Worm (Caenorhabditis elegans) whole organism, L2 larva: ENCODE results near the gene nhr-126.

Experiments
- aly-2 ChIP-seq: fragments of 150-350 bp; optimal IDR thresholded peaks from 2 replicates; lab custom pipeline; 2014; ENCODE audit warnings: missing biosample characterization, missing genetic modification characterization
- blmp-1 ChIP-seq: sonication (generic microtip); optimal IDR thresholded peaks from 2 replicates; lab custom pipeline; 2017; ENCODE audit warnings: missing genetic modification characterization, mild to moderate bottlenecking, missing compliant biosample characterization, antibody characterized with exemption, moderate library complexity; ENCODE audit not compliant: insufficient read depth
- ceh-82 ChIP-seq: fragments of 150-350 bp; optimal IDR thresholded peaks from 2 replicates; lab custom pipeline; 2014; ENCODE audit warnings: missing biosample characterization, missing genetic modification characterization
- mbf-1 ChIP-seq: sonication (generic microtip); optimal IDR thresholded peaks from 2 replicates; lab custom pipeline; 2017; ENCODE audit warnings: missing biosample characterization, missing genetic modification characterization
- skn-1 ChIP-seq: sonication (generic microtip); optimal IDR thresholded peaks from 2 replicates; lab custom pipeline; 2017; ENCODE audit warnings: missing biosample characterization, missing genetic modification characterization
- snpc-4 ChIP-seq: fragments of 150-350 bp; optimal IDR thresholded peaks from 2 replicates; lab custom pipeline; 2014; ENCODE audit warnings: missing biosample characterization, missing genetic modification characterization
- unc-62 ChIP-seq: fragments of 150-350 bp; optimal IDR thresholded peaks from 2 replicates; lab custom pipeline; 2014; ENCODE audit warnings: missing biosample characterization, missing genetic modification reagents, missing genetic modification characterization
- ztf-11 ChIP-seq: sonication (generic microtip); optimal IDR thresholded peaks from 2 replicates; lab custom pipeline; 2017; ENCODE audit warnings: missing biosample characterization, missing genetic modification characterization

ce11 chrV:2244751-2245150 is 15.9 kb downstream of the nhr-126 start, which contains the start of gene cyp-33C5:
- TF ChIP-seq mbf-1 (no peak), ztf-11 (tag; lab: Kevin White, UChicago) (no peak), blmp-1 (no peak), aly-2 (tag; lab: Kevin White, UChicago) (no peak), snpc-4 (tag; lab: Kevin White, UChicago) (no peak), skn-1 (tag; lab: Kevin White, UChicago) (no peak), ceh-82 (tag; lab: Kevin White, UChicago) (no peak), unc-62 (GFP tag; lab: Kevin White, UChicago) (no peak)
